Fruit fly (Drosophila melanogaster) whole organism, wandering third instar larva: ENCODE measurements around the gene CG33288.

Experiments
- Abd-B ChIP-seq: fragments of >200 bp; optimal IDR thresholded peaks from 2 replicates; lab custom pipeline; 2017; ENCODE audit warnings: missing biosample characterization, missing genetic modification characterization
- CrebA ChIP-seq: fragments of 200-800 bp; sonication (Bioruptor generic); optimal IDR thresholded peaks from 2 replicates; lab custom pipeline; 2016; ENCODE audit warnings: missing biosample characterization, mild to moderate bottlenecking, missing genetic modification characterization, borderline replicate concordance
- Hr78 ChIP-seq: fragments of >200 bp; optimal IDR thresholded peaks from 2 replicates; lab custom pipeline; 2017; ENCODE audit warnings: missing biosample characterization, missing genetic modification characterization
- Hr83 ChIP-seq: fragments of 200-300 bp; sonication (Bioruptor generic); optimal IDR thresholded peaks from 2 replicates; lab custom pipeline; 2016; ENCODE audit warnings: missing biosample characterization, mild to moderate bottlenecking, missing genetic modification characterization, moderate library complexity; ENCODE audit not compliant: poor library complexity, severe bottlenecking
- N ChIP-seq: fragments of >200 bp; optimal IDR thresholded peaks from 2 replicates; lab custom pipeline; 2018; ENCODE audit warnings: missing biosample characterization, missing external identifiers, missing genetic modification characterization
- Sp1 ChIP-seq: fragments of 200-800 bp; sonication (Bioruptor generic); optimal IDR thresholded peaks from 3 replicates; lab custom pipeline; 2019; ENCODE audit warnings: missing biosample characterization, mild to moderate bottlenecking, missing genetic modification characterization, moderate library complexity
- dl ChIP-seq, 2 experiments: fragments of 175-275, 200-275 bp in 1 of 2; fragments of 200-275 bp in 1 of 2; sonication (Bioruptor generic); optimal IDR thresholded peaks; lab custom pipeline; 2018; ENCODE audit warnings: mild to moderate bottlenecking in 2 of 2, missing biosample characterization in 2 of 2, missing genetic modification characterization in 2 of 2, moderate library complexity in 2 of 2; ENCODE audit not compliant: partially characterized antibody in 2 of 2, insufficient read depth in 1 of 2
- dsf ChIP-seq: sonication (Bioruptor generic); optimal IDR thresholded peaks from 2 replicates; lab custom pipeline; 2016; ENCODE audit warnings: missing biosample characterization, missing genetic modification characterization, borderline replicate concordance
- jim ChIP-seq: fragments of 175-275, 200-325 bp; sonication (Bioruptor generic); optimal IDR thresholded peaks from 2 replicates; lab custom pipeline; 2016; ENCODE audit warnings: missing biosample characterization, mild to moderate bottlenecking, missing genetic modification characterization
- lola ChIP-seq: fragments of >200 bp; optimal IDR thresholded peaks from 2 replicates; lab custom pipeline; 2017; ENCODE audit warnings: missing biosample characterization, missing genetic modification characterization
- pan ChIP-seq: fragments of >200 bp; optimal IDR thresholded peaks from 2 replicates; lab custom pipeline; 2017
- psq ChIP-seq: fragments of 200-800 bp; sonication (Bioruptor generic); optimal IDR thresholded peaks from 3 replicates; lab custom pipeline; 2017; ENCODE audit warnings: missing biosample characterization, mild to moderate bottlenecking, missing genetic modification characterization, moderate library complexity
- rgr ChIP-seq: fragments of 200-800 bp; sonication (Bioruptor generic); optimal IDR thresholded peaks from 3 replicates; lab custom pipeline; 2016; ENCODE audit warnings: missing biosample characterization, mild to moderate bottlenecking, missing genetic modification characterization
- sage ChIP-seq: fragments of 200-800 bp; sonication (Bioruptor generic); optimal IDR thresholded peaks from 2 replicates; lab custom pipeline; 2016; ENCODE audit warnings: missing biosample characterization, mild to moderate bottlenecking, missing genetic modification characterization

- TF ChIP-seq pan = no peak
- TF ChIP-seq dsf (GFP tag; lab: Kevin White, UChicago) = no peak
- TF ChIP-seq psq (GFP tag; lab: Kevin White, UChicago) = no peak
- no peak for TF ChIP-seq N (GFP tag; lab: Kevin White, UChicago)
- TF ChIP-seq CrebA = no peak
- TF ChIP-seq rgr (GFP tag; lab: Kevin White, UChicago) = no peak
- no peak for TF ChIP-seq Abd-B (GFP tag; lab: Kevin White, UChicago)
- no peak for TF ChIP-seq Sp1 (GFP tag; lab: Kevin White, UChicago)
- no peak for TF ChIP-seq dl (GFP tag; optimal IDR thresholded peaks at IDR 0.05; lab: Kevin White, UChicago; ENCODE audit: insufficient read depth in 1 of 2, partially characterized antibody in 2 of 2)
- TF ChIP-seq Hr78 = no peak
- TF ChIP-seq sage = no peak
- no peak for TF ChIP-seq jim (GFP tag; lab: Kevin White, UChicago)
- TF ChIP-seq Hr83 (GFP tag; lab: Kevin White, UChicago) = no peak
- TF ChIP-seq lola = no peak
Measured at dm6 chr3L:21465261-21466112, 37.9 kb downstream of the CG33288 start.
